Fruit fly (Drosophila melanogaster) whole organism, embryonic: ENCODE results near the gene CG13097.

Experiments
- Bdp1 ChIP-seq: fragments of 200-800 bp; sonication (Bioruptor generic); optimal IDR thresholded peaks from 3 replicates; lab custom pipeline; 2016; ENCODE audit warnings: missing biosample characterization, missing genetic modification characterization
- C15 ChIP-seq: fragments of 200-800 bp; sonication (Bioruptor generic); IDR thresholded peaks from 3 replicates; pipeline ENCODE4 v1.3.6; 2022; ENCODE audit warnings: missing biosample characterization, missing genetic modification characterization
- CG10543 ChIP-seq: fragments of 200-800 bp; sonication (Bioruptor generic); optimal IDR thresholded peaks from 3 replicates; lab custom pipeline; 2017; ENCODE audit warnings: missing biosample characterization, mild to moderate bottlenecking, missing genetic modification characterization, moderate library complexity
- CG11695 ChIP-seq: fragments of 200-800 bp; sonication (Bioruptor generic); IDR thresholded peaks from 3 replicates; pipeline ENCODE4 v1.3.6; 2022; ENCODE audit warnings: missing biosample characterization, missing genetic modification characterization
- CG11696 ChIP-seq: fragments of 200-800 bp; sonication (Bioruptor generic); IDR thresholded peaks from 2 replicates; pipeline ENCODE4 v1.3.6; 2022; ENCODE audit warnings: missing biosample characterization, missing genetic modification characterization
- CG15011 ChIP-seq: fragments of 200-800 bp; sonication (Bioruptor generic); optimal IDR thresholded peaks from 3 replicates; lab custom pipeline; 2018; ENCODE audit warnings: missing biosample characterization, mild to moderate bottlenecking, missing genetic modification characterization
- CG15073 ChIP-seq: fragments of 200-800 bp; sonication (Bioruptor generic); optimal IDR thresholded peaks from 2 replicates; lab custom pipeline; 2016; ENCODE audit warnings: missing biosample characterization, missing genetic modification characterization
- CG17912 ChIP-seq: fragments of 200-800 bp; sonication (Bioruptor generic); optimal IDR thresholded peaks from 2 replicates; lab custom pipeline; 2018; ENCODE audit warnings: missing biosample characterization, mild to moderate bottlenecking, missing genetic modification characterization
- CG18011 ChIP-seq: fragments of 200-800 bp; sonication (Bioruptor generic); optimal IDR thresholded peaks from 2 replicates; lab custom pipeline; 2017; ENCODE audit warnings: missing biosample characterization, missing genetic modification characterization, mild to moderate bottlenecking, moderate library complexity, missing genotype
- CG31224 ChIP-seq: fragments of 200-800 bp; sonication (Bioruptor generic); IDR thresholded peaks from 2 replicates; pipeline ENCODE4 v1.3.6; 2022; ENCODE audit warnings: missing biosample characterization, missing genetic modification characterization
- CG3281 ChIP-seq: fragments of 200-800 bp; sonication (Bioruptor generic); optimal IDR thresholded peaks from 3 replicates; lab custom pipeline; 2017; ENCODE audit warnings: missing biosample characterization, mild to moderate bottlenecking, missing genetic modification characterization
- CG33213 ChIP-seq: fragments of 200-800 bp; sonication (Bioruptor generic); optimal IDR thresholded peaks from 3 replicates; lab custom pipeline; 2016; ENCODE audit warnings: missing biosample characterization, missing genetic modification characterization
- CG6689 ChIP-seq: fragments of 200-800 bp; sonication (Bioruptor generic); IDR thresholded peaks from 2 replicates; pipeline ENCODE4 v1.3.6; 2022; ENCODE audit warnings: missing biosample characterization, missing genetic modification characterization
- CG8924 ChIP-seq: fragments of 200-800 bp; optimal IDR thresholded peaks from 3 replicates; lab custom pipeline; 2019; ENCODE audit warnings: missing biosample characterization, mild to moderate bottlenecking, missing genetic modification characterization, moderate library complexity
- CG9932 ChIP-seq: fragments of 200-800 bp; sonication (Bioruptor generic); IDR thresholded peaks from 2 replicates; pipeline ENCODE4 v1.3.6; 2022; ENCODE audit warnings: missing biosample characterization, missing genetic modification characterization
- CTCF ChIP-seq: fragments of 200-800 bp; sonication (Bioruptor generic); optimal IDR thresholded peaks from 2 replicates; lab custom pipeline; 2017; ENCODE audit warnings: missing biosample characterization, mild to moderate bottlenecking, missing genetic modification characterization, moderate library complexity
- D19B ChIP-seq: fragments of 200-800 bp; sonication (Bioruptor generic); optimal IDR thresholded peaks from 2 replicates; lab custom pipeline; 2017; ENCODE audit warnings: missing biosample characterization, mild to moderate bottlenecking, missing genetic modification characterization
- Deaf1 ChIP-seq: fragments of 200-800 bp; optimal IDR thresholded peaks from 3 replicates; lab custom pipeline; 2019; ENCODE audit warnings: missing biosample characterization, mild to moderate bottlenecking, missing genetic modification characterization, moderate library complexity
- Dip3 ChIP-seq: fragments of 200-800 bp; sonication (Bioruptor generic); optimal IDR thresholded peaks from 3 replicates; lab custom pipeline; 2016; ENCODE audit warnings: missing biosample characterization, missing genetic modification characterization
- Fer3 ChIP-seq: fragments of 200-800 bp; sonication (Bioruptor generic); optimal IDR thresholded peaks from 2 replicates; lab custom pipeline; 2018; ENCODE audit warnings: missing biosample characterization, mild to moderate bottlenecking, missing genetic modification characterization, moderate library complexity
- Hand ChIP-seq: fragments of 200-800 bp; sonication (Bioruptor generic); optimal IDR thresholded peaks from 2 replicates; lab custom pipeline; 2017; ENCODE audit warnings: mild to moderate bottlenecking, missing biosample characterization, missing genetic modification reagents, missing genetic modification characterization
- Hey ChIP-seq: fragments of 200-800 bp; sonication (Bioruptor generic); optimal IDR thresholded peaks from 3 replicates; lab custom pipeline; 2018; ENCODE audit warnings: missing biosample characterization, mild to moderate bottlenecking, missing genetic modification characterization
- Oaz ChIP-seq: fragments of 200-800 bp; sonication (Bioruptor generic); IDR thresholded peaks from 2 replicates; pipeline ENCODE4 v1.3.6; 2022; ENCODE audit warnings: missing biosample characterization, missing genetic modification characterization
- Optix ChIP-seq: fragments of 200-800 bp; sonication (Bioruptor generic); IDR thresholded peaks from 3 replicates; pipeline ENCODE4 v1.3.6; 2022; ENCODE audit warnings: missing biosample characterization, missing genetic modification characterization
- Ravus ChIP-seq: fragments of 200-800 bp; sonication (Bioruptor generic); IDR thresholded peaks from 2 replicates; pipeline ENCODE4 v1.3.6; 2022; ENCODE audit warnings: missing biosample characterization, missing genetic modification characterization
- Vsx1 ChIP-seq: fragments of 200-800 bp; sonication (Bioruptor generic); optimal IDR thresholded peaks from 2 replicates; lab custom pipeline; 2017; ENCODE audit warnings: missing biosample characterization, mild to moderate bottlenecking, missing genetic modification characterization, missing genetic modification reagents
- ato ChIP-seq: fragments of 200-800 bp; sonication (Bioruptor generic); IDR thresholded peaks from 2 replicates; pipeline ENCODE4 v1.3.6; 2022; ENCODE audit warnings: missing biosample characterization, missing genetic modification characterization; ENCODE audit not compliant: partially characterized antibody
- bab2 ChIP-seq: fragments of 200-800 bp; sonication (Bioruptor generic); optimal IDR thresholded peaks from 2 replicates; lab custom pipeline; 2016; ENCODE audit warnings: missing biosample characterization, missing genetic modification characterization
- chm ChIP-seq: fragments of 200-800 bp; sonication (Bioruptor generic); IDR thresholded peaks from 2 replicates; pipeline ENCODE4 v1.3.6; 2022; ENCODE audit warnings: missing biosample characterization, missing genetic modification characterization
- croc ChIP-seq: fragments of 200-800 bp; sonication (Bioruptor generic); conservative IDR thresholded peaks from 3 replicates; pipeline ENCODE4 v1.3.6; 2022; ENCODE audit warnings: missing biosample characterization, missing genetic modification characterization
- danr ChIP-seq: fragments of 200-800 bp; sonication (Bioruptor generic); IDR thresholded peaks from 2 replicates; pipeline ENCODE4 v1.3.6; 2022; ENCODE audit warnings: missing biosample characterization, missing genetic modification characterization
- en ChIP-seq: fragments of 200-800 bp; sonication (Bioruptor generic); optimal IDR thresholded peaks from 2 replicates; lab custom pipeline; 2016; ENCODE audit warnings: missing biosample characterization, missing genetic modification characterization
- grn ChIP-seq: fragments of 200-800 bp; sonication (Bioruptor generic); optimal IDR thresholded peaks from 3 replicates; lab custom pipeline; 2017; ENCODE audit warnings: missing biosample characterization, missing genetic modification characterization
- gsb ChIP-seq: fragments of 200-800 bp; sonication (Bioruptor generic); IDR thresholded peaks from 2 replicates; pipeline ENCODE4 v1.3.6; 2022; ENCODE audit warnings: missing biosample characterization, missing genetic modification characterization
- h ChIP-seq: fragments of >200 bp; optimal IDR thresholded peaks from 2 replicates; lab custom pipeline; 2017
- jigr1 ChIP-seq: fragments of 200-800 bp; sonication (Bioruptor generic); IDR thresholded peaks from 3 replicates; pipeline ENCODE4 v1.3.6; 2022; ENCODE audit warnings: missing biosample characterization, missing genetic modification characterization
- kni ChIP-seq: fragments of 200-800 bp; sonication (Bioruptor generic); optimal IDR thresholded peaks from 3 replicates; lab custom pipeline; 2017; ENCODE audit warnings: mild to moderate bottlenecking, missing biosample characterization, missing genetic modification reagents, missing genetic modification characterization
- lab ChIP-seq: fragments of 200-800 bp; sonication (Bioruptor generic); optimal IDR thresholded peaks from 3 replicates; lab custom pipeline; 2017; ENCODE audit warnings: missing biosample characterization, missing genetic modification characterization, mild to moderate bottlenecking, moderate library complexity, missing genetic modification reagents
- lov ChIP-seq, 2 experiments: fragments of 200-800 bp in 1 of 2; fragments of >200 bp in 1 of 2; sonication (Bioruptor generic) in 1 of 2; IDR thresholded peaks in 1 of 2; optimal IDR thresholded peaks in 1 of 2; 2 replicates in 1 of 2; 3 replicates in 1 of 2; pipeline versions ENCODE4 v1.3.6 to Lab custom; 2017 to 2022; ENCODE audit warnings: missing biosample characterization in 1 of 2, missing genetic modification characterization in 1 of 2
- mld ChIP-seq: fragments of 200-800 bp; sonication (Bioruptor generic); IDR thresholded peaks from 3 replicates; pipeline ENCODE4 v1.3.6; 2022; ENCODE audit warnings: missing biosample characterization, missing genetic modification characterization; ENCODE audit not compliant: partially characterized antibody
- pfk ChIP-seq: fragments of 200-800 bp; sonication (Bioruptor generic); optimal IDR thresholded peaks from 2 replicates; lab custom pipeline; 2018; ENCODE audit warnings: missing biosample characterization, mild to moderate bottlenecking, missing genetic modification characterization, moderate library complexity
- ranshi ChIP-seq: fragments of 200-800 bp; sonication (Bioruptor generic); IDR thresholded peaks from 2 replicates; pipeline ENCODE4 v1.3.6; 2022; ENCODE audit warnings: missing biosample characterization, missing genetic modification characterization
- sc ChIP-seq, 3 experiments: fragments of >200 bp in 2 of 3; fragments of 200-800 bp in 1 of 3; sonication (Bioruptor generic) in 1 of 3; optimal IDR thresholded peaks; 2 replicates in 2 of 3; 3 replicates in 1 of 3; lab custom pipeline; 2017; ENCODE audit warnings: mild to moderate bottlenecking in 1 of 3, missing biosample characterization in 1 of 3, missing genetic modification characterization in 1 of 3, missing genetic modification reagents in 1 of 3
- sim ChIP-seq: fragments of 200-800 bp; sonication (Bioruptor generic); IDR thresholded peaks from 2 replicates; pipeline ENCODE4 v1.3.6; 2022; ENCODE audit warnings: missing biosample characterization, missing genetic modification characterization
- unpg ChIP-seq: fragments of 200-800 bp; sonication (Bioruptor generic); optimal IDR thresholded peaks from 3 replicates; lab custom pipeline; 2018; ENCODE audit warnings: missing biosample characterization, mild to moderate bottlenecking, missing genetic modification characterization, moderate library complexity
- usp ChIP-seq: fragments of >200 bp; optimal IDR thresholded peaks from 2 replicates; lab custom pipeline; 2017; ENCODE audit warnings: missing biosample characterization, missing genetic modification characterization
- wek ChIP-seq: fragments of 200-800 bp; sonication (Bioruptor generic); optimal IDR thresholded peaks from 3 replicates; lab custom pipeline; 2018; ENCODE audit warnings: missing biosample characterization, mild to moderate bottlenecking, missing genetic modification characterization, moderate library complexity
- z ChIP-seq: fragments of 200-800 bp; sonication (Bioruptor generic); IDR thresholded peaks from 3 replicates; pipeline ENCODE4 v1.3.6; 2022; ENCODE audit warnings: missing biosample characterization, missing genetic modification characterization
- zen ChIP-seq: fragments of 200-800 bp; sonication (Bioruptor generic); optimal IDR thresholded peaks from 3 replicates; lab custom pipeline; 2018; ENCODE audit warnings: missing biosample characterization, mild to moderate bottlenecking, missing genetic modification characterization, moderate library complexity

CG13097 gene

dm6 chr2L:8534515-8535295 is 20.0 kb upstream of the CG13097 start (continued):
- TF ChIP-seq Vsx1 (GFP tag; lab: Kevin White, UChicago) (peak; percentile 88), sc (optimal IDR thresholded peaks at IDR 0.05; lab: Kevin White, UChicago) (no peak), sc (GFP tag; optimal IDR thresholded peaks at IDR 0.05; lab: Kevin White, UChicago) (peak; percentile 97), h (lab: Kevin White, UChicago) (no peak), z (peak; percentile 35; the same call in 1 of the 3 replicates), D19B (peak; percentile 50), Hand (peak; percentile 57), CG8924 (peak; percentile 94), usp (GFP tag; lab: Kevin White, UChicago) (no peak), lab (peak; percentile 90), croc (GFP tag; lab: Robert Waterston, UW) (peak; percentile 96), chm (GFP tag; lab: Robert Waterston, UW) (peak; percentile 88), grn (GFP tag; lab: Kevin White, UChicago) (peak; percentile 95), mld (no peak), pfk (GFP tag; lab: Kevin White, UChicago) (peak; percentile 22), CG11696 (GFP tag; lab: Robert Waterston, UW) (peak; percentile 75), ranshi (GFP tag; lab: Robert Waterston, UW) (peak; percentile 90), sim (GFP tag; lab: Robert Waterston, UW) (peak; percentile 89), CTCF (GFP tag; lab: Kevin White, UChicago) (peak; percentile 59), CG15011 (GFP tag; lab: Kevin White, UChicago) (peak; percentile 91), Deaf1 (peak; percentile 71), CG17912 (GFP tag; lab: Kevin White, UChicago) (peak; percentile 85), CG9932 (GFP tag; lab: Robert Waterston, UW) (peak; percentile 61), wek (GFP tag; lab: Kevin White, UChicago) (peak; percentile 85), CG18011 (GFP tag; lab: Kevin White, UChicago) (peak; percentile 75), bab2 (GFP tag; lab: Kevin White, UChicago) (peak; percentile 83), C15 (GFP tag; lab: Robert Waterston, UW) (peak; percentile 68; the same call in 1 of the 3 replicates), CG6689 (peak; percentile 96), Hey (tag; lab: Kevin White, UChicago) (peak; percentile 73), jigr1 (GFP tag; lab: Robert Waterston, UW) (peak; percentile 97), Ravus (peak; percentile 76), CG31224 (peak; percentile 62), CG15073 (GFP tag; lab: Kevin White, UChicago) (peak; percentile 65), zen (tag; lab: Kevin White, UChicago) (peak; percentile 89), ato (no peak), en (GFP tag; lab: Kevin White, UChicago) (peak; percentile 81), Dip3 (GFP tag; lab: Kevin White, UChicago) (peak; percentile 69), Oaz (GFP tag; lab: Robert Waterston, UW) (peak; percentile 90), unpg (GFP tag; lab: Kevin White, UChicago) (peak; percentile 97), CG33213 (peak; percentile 67), CG3281 (GFP tag; lab: Kevin White, UChicago) (peak; percentile 90), Bdp1 (GFP tag; lab: Kevin White, UChicago) (peak; percentile 80), lov (optimal IDR thresholded peaks at IDR 0.05; lab: Kevin White, UChicago) (no peak), lov (GFP tag; IDR thresholded peaks at IDR 0.05; lab: Robert Waterston, UW) (peak; percentile 86; the same call in 2 of the 3 replicates), CG11695 (GFP tag; lab: Robert Waterston, UW) (peak; percentile 97), kni (GFP tag; lab: Kevin White, UChicago) (peak; percentile 97), CG10543 (peak; percentile 74), Fer3 (tag; lab: Kevin White, UChicago) (peak; percentile 93), Optix (GFP tag; lab: Robert Waterston, UW) (peak; percentile 97), danr (GFP tag; lab: Robert Waterston, UW) (peak; percentile 94), gsb (GFP tag; lab: Robert Waterston, UW) (peak; percentile 85)
